Worm (Caenorhabditis elegans): ENCODE data around the gene gpd-2.

ce11 chrX:3089423-3089822, 25.1 kb downstream of the gpd-2 start, which contains the start of gene pccb-1:
- TF ChIP-seq ets-4 (tag; optimal IDR thresholded peaks at IDR 0.05) (no peak), hlh-15 (tag; optimal IDR thresholded peaks at IDR 0.05) (no peak)
